Fruit fly (Drosophila melanogaster): ENCODE measurements around the gene Ubc2.

DNA sequence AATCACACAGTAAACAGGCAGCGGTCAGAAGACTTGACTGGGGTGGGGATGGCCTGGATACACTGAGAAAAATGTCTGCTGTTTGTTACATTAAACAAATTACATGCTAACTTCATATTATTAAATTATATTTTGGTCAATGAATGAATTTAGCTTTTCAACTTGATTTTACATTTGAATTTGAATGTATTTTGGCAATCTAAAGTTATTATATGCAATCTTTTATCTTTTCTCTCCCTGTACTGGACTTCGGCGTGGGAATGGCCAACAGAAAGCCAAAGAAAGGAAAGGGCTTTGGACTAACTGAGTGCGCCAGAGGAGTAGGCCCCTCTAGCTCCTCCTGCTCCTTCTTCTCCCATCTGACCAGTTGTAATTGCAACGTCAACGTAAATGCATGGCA, 23.5 kb upstream of the Ubc2 start:
- TF ChIP-seq usp (GFP tag; optimal IDR thresholded peaks at IDR 0.05) (no peak), psq (optimal IDR thresholded peaks at IDR 0.05) (no peak), CG8478 (optimal IDR thresholded peaks at IDR 0.05) (no peak), pan (optimal IDR thresholded peaks at IDR 0.05) (no peak), EcR (GFP tag; optimal IDR thresholded peaks at IDR 0.05) (no peak)
